Worm (Caenorhabditis elegans) whole organism, L4/young adult: Measurements from ENCODE around the gene C49A9.9.

Source experiments
- W03F9.2 ChIP-seq: fragments of 150-350 bp; optimal IDR thresholded peaks from 2 replicates; lab custom pipeline; 2014; ENCODE audit warnings: missing biosample characterization, missing genetic modification characterization
- dao-5 ChIP-seq: sonication (generic microtip); optimal IDR thresholded peaks from 2 replicates; lab custom pipeline; 2016; ENCODE audit warnings: missing genotype, missing genetic modification characterization, moderate library complexity, missing compliant biosample characterization

C49A9.9 gene

ce11 chrIV:6266499-6266898 is 49.3 kb downstream of the C49A9.9 start, which contains the start of gene srv-29:
Gene srv-29, minus strand, starts transcription at chrIV:6266599.
- no peak for TF ChIP-seq dao-5 (tag; lab: Kevin White, UChicago)
- TF ChIP-seq W03F9.2 (tag; lab: Kevin White, UChicago), result no peak
